Fruit fly (Drosophila melanogaster): ENCODE data around the gene CG12237.

CG12237 gene

DNA sequence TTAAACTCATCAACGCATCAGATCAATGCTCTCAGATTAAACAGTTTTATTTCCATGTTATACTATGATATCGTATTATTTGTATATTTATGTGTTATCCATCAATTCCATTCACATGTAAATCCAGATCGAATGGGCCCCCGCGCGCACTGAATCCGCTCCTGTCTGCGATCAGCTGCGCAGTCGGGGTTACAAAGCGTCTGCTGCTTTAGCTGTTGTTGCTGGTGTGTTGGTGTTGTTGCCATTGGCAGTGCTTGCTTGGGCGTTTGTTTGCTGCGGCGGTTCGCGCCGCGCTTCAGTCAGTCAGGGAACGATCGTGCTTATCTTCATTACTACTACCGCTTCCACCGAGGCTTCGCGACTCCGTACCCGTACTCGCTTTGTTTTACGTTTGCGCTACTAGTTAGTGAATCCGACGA lies 24.3 kb upstream of the CG12237 start, which contains the start of gene Zw (continued):
- TF ChIP-seq CG34376 (GFP tag; optimal IDR thresholded peaks at IDR 0.05) (peak; percentile 38), lov (optimal IDR thresholded peaks at IDR 0.05) (no peak), lov (GFP tag; IDR thresholded peaks at IDR 0.05) (no peak), Jarid2 (GFP tag; optimal IDR thresholded peaks at IDR 0.05) (no peak), HLH3B (GFP tag; IDR thresholded peaks at IDR 0.05) (peak; percentile 63), CG18764 (GFP tag; optimal IDR thresholded peaks at IDR 0.05) (peak; percentile 11), yki (optimal IDR thresholded peaks at IDR 0.05) (no peak), CG16815 (GFP tag; optimal IDR thresholded peaks at IDR 0.05) (peak; percentile 45), sima (GFP tag; optimal IDR thresholded peaks at IDR 0.05) (no peak), sob (GFP tag; IDR thresholded peaks at IDR 0.05) (peak; percentile 67), ato (GFP tag; IDR thresholded peaks at IDR 0.05; ENCODE audit: partially characterized antibody) (no peak)

DNA sequence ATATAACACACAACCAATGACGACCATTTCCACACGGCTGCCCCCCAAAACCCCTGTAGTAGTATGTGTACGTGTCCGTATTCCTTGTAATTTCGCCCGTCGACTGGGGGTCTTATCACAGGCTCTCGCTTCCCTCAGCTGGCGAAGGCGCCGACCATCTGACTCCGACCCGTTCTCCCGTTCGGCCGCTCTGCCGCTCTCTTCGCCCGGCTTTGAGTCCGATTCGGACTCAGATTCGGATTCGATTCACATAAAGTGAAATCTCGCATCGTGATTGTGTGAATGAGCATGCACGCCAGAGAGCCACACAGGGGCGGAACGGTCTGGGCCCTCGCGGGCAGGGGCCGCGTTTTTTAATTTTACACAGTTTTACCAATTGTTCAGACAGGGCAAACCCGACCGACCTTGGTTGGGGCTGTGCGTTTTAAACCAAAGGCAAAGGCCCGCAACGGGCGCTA lies 23.0 kb upstream of the CG12237 start:
- TF ChIP-seq jigr1 (GFP tag; IDR thresholded peaks at IDR 0.05) (no peak), CG18764 (GFP tag; optimal IDR thresholded peaks at IDR 0.05) (no peak), en (GFP tag; optimal IDR thresholded peaks at IDR 0.05) (no peak), shn (GFP tag; optimal IDR thresholded peaks at IDR 0.05) (peak; percentile 45), CG1602 (GFP tag; optimal IDR thresholded peaks at IDR 0.05) (no peak), zfh1 (GFP tag; IDR thresholded peaks at IDR 0.05) (peak; percentile 55; the same call in 2 of the 3 replicates), CG34224 (GFP tag; IDR thresholded peaks at IDR 0.05; ENCODE audit: partially characterized antibody) (no peak), CG30403 (GFP tag; optimal IDR thresholded peaks at IDR 0.05) (peak; percentile 30), CG11093 (GFP tag; IDR thresholded peaks at IDR 0.05) (peak; percentile 64; the same call in 1 of the 3 replicates), grau (tag; optimal IDR thresholded peaks at IDR 0.05) (peak; percentile 35), mam (GFP tag; optimal IDR thresholded peaks at IDR 0.05) (peak; percentile 54), CG7963 (GFP tag; IDR thresholded peaks at IDR 0.05; ENCODE audit: partially characterized antibody) (0 out of 3 replicates have a peak, but pooled peaks have one; percentile 35), CG9609 (GFP tag; optimal IDR thresholded peaks at IDR 0.05) (peak; percentile 35), run (tag; optimal IDR thresholded peaks at IDR 0.05) (no peak), Adf1 (GFP tag; IDR thresholded peaks at IDR 0.05) (peak; percentile 67), CG13624 (GFP tag; optimal IDR thresholded peaks at IDR 0.05) (peak; percentile 50), Bgb (GFP tag; IDR thresholded peaks at IDR 0.05; ENCODE audit: partially characterized antibody) (peak; percentile 80), CG31224 (GFP tag; IDR thresholded peaks at IDR 0.05) (peak; percentile 42; the same call in 1 of the 2 replicates), Dbx (GFP tag; IDR thresholded peaks at IDR 0.05) (peak; percentile 64), nmo (GFP tag; optimal IDR thresholded peaks at IDR 0.05) (peak; percentile 5), toy (GFP tag; IDR thresholded peaks at IDR 0.05) (0 out of 2 replicates have a peak, but pooled peaks have one; percentile 19), ERR (GFP tag; optimal IDR thresholded peaks at IDR 0.05) (no peak), CG12391 (tag; optimal IDR thresholded peaks at IDR 0.05) (peak; percentile 13), Atf6 (GFP tag; IDR thresholded peaks at IDR 0.05) (peak; percentile 25; the same call in 1 of the 2 replicates), ken (GFP tag; IDR thresholded peaks at IDR 0.05) (peak; percentile 30; the same call in 1 of the 3 replicates), CG43689 (GFP tag; IDR thresholded peaks at IDR 0.05) (no peak), sug (tag; optimal IDR thresholded peaks at IDR 0.05) (peak; percentile 86), Aef1 (GFP tag; IDR thresholded peaks at IDR 0.05) (peak; percentile 73), Rx (GFP tag; IDR thresholded peaks at IDR 0.05) (peak; percentile 52), CG17802 (tag; optimal IDR thresholded peaks at IDR 0.05) (no peak), az2 (GFP tag; optimal IDR thresholded peaks at IDR 0.05) (peak; percentile 7), amos (GFP tag; IDR thresholded peaks at IDR 0.05; ENCODE audit: partially characterized antibody) (peak; percentile 70), prd (optimal IDR thresholded peaks at IDR 0.05) (no peak), prd (GFP tag; IDR thresholded peaks at IDR 0.05) (peak; percentile 78), H2.0 (GFP tag; IDR thresholded peaks at IDR 0.05) (peak; percentile 15; the same call in 1 of the 2 replicates), Lim3 (GFP tag; IDR thresholded peaks at IDR 0.05) (no peak), CG10274 (GFP tag; optimal IDR thresholded peaks at IDR 0.05) (no peak), ssp (GFP tag; IDR thresholded peaks at IDR 0.05) (0 out of 2 replicates have a peak, but pooled peaks have one; percentile 18), Rfx (GFP tag; IDR thresholded peaks at IDR 0.05) (peak; percentile 89), slbo (GFP tag; IDR thresholded peaks at IDR 0.05) (peak; percentile 85), vfl (GFP tag; optimal IDR thresholded peaks at IDR 0.05) (no peak)

All from whole organism, embryonic.